Fruit fly (Drosophila melanogaster) whole organism: ENCODE results near the gene spz.

Experiments used
- CG8478 ChIP-seq: fragments of >200 bp; optimal IDR thresholded peaks from 2 replicates; lab custom pipeline; 2018; ENCODE audit warnings: inconsistent platforms
- Dll ChIP-seq: fragments of >200 bp; optimal IDR thresholded peaks from 2 replicates; lab custom pipeline; 2017
- EcR ChIP-seq, 2 experiments: fragments of >200 bp; optimal IDR thresholded peaks; 2 replicates each; lab custom pipeline; 2017; ENCODE audit warnings: missing biosample characterization in 2 of 2, missing genetic modification characterization in 2 of 2, missing genetic modification reagents in 2 of 2
- usp ChIP-seq: fragments of >200 bp; optimal IDR thresholded peaks from 2 replicates; lab custom pipeline; 2017; ENCODE audit warnings: missing biosample characterization, missing genetic modification characterization, mixed read lengths

DNA sequence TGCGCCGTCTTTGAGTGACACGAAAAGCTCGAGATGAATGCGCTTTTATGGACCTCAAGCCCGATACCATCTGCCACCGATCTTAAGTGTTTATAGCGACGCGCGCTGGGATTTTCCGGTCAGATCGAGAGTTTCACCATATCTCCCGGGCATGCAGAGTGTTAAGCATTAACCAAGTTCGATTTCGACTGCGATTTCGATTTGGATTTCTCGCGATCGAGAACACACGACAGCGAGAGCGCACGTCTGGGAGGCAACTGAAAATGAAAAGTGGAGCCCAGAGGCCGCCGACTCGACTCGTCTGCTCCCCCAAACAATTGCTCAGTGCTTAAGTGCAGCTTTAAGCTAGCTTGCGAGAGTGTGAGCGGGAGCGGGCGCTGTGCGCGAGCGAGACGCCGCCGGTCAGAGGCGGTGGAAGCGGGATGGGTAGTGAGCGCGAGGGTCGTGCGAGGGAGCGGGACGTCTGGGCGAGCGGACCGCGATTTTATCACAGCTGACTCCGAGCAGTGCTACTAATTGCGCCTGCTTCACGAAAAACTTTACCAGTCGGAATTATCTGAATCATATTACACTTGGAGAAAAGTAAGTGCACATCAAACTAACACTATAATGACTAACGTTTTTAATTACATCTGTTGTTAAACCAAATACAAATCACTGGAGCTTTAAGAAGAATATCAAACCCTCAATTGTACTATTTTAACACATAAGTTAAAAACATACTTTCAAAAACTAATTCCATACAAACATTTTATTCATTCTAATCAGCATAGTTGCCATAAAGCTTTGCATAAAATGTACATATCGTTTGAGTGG, at the start of gene spz:
- TF ChIP-seq EcR (GFP tag; optimal IDR thresholded peaks at IDR 0.05; lab: Kevin White, UChicago) (no peak), Dll (lab: Kevin White, UChicago) (peak; percentile 71), CG8478 (lab: Kevin White, UChicago) (no peak), usp (GFP tag; lab: Kevin White, UChicago) (no peak)
